Worm (Caenorhabditis elegans) whole organism, L2 larva: ENCODE data around the gene nhr-39.

Experiments used
- C34F6.9 ChIP-seq: fragments of 150-350 bp; optimal IDR thresholded peaks from 2 replicates; lab custom pipeline; 2014; ENCODE audit warnings: missing biosample characterization, missing genetic modification characterization
- R02D3.7 ChIP-seq: fragments of 150-350 bp; optimal IDR thresholded peaks from 2 replicates; lab custom pipeline; 2014; ENCODE audit warnings: missing biosample characterization, missing genetic modification characterization
- ZK546.5 ChIP-seq: sonication (generic microtip); optimal IDR thresholded peaks from 2 replicates; lab custom pipeline; 2017; ENCODE audit warnings: missing biosample characterization, missing genetic modification characterization
- aly-2 ChIP-seq: fragments of 150-350 bp; optimal IDR thresholded peaks from 2 replicates; lab custom pipeline; 2014; ENCODE audit warnings: missing biosample characterization, missing genetic modification characterization
- ama-1 ChIP-seq: fragments of 150-350 bp; optimal IDR thresholded peaks from 2 replicates; lab custom pipeline; 2018; ENCODE audit warnings: inconsistent platforms
- blmp-1 ChIP-seq: sonication (generic microtip); optimal IDR thresholded peaks from 2 replicates; lab custom pipeline; 2017; ENCODE audit warnings: missing genetic modification characterization, mild to moderate bottlenecking, missing compliant biosample characterization, antibody characterized with exemption, moderate library complexity; ENCODE audit not compliant: insufficient read depth
- ceh-82 ChIP-seq: fragments of 150-350 bp; optimal IDR thresholded peaks from 2 replicates; lab custom pipeline; 2014; ENCODE audit warnings: missing biosample characterization, missing genetic modification characterization
- dmd-4 ChIP-seq: sonication (generic microtip); optimal IDR thresholded peaks from 2 replicates; lab custom pipeline; 2017; ENCODE audit warnings: missing biosample characterization, missing genetic modification characterization
- egl-27 ChIP-seq: sonication (generic microtip); optimal IDR thresholded peaks from 3 replicates; lab custom pipeline; 2017; ENCODE audit warnings: missing biosample characterization, missing genetic modification reagents, missing genetic modification characterization
- elt-3 ChIP-seq: sonication (generic microtip); optimal IDR thresholded peaks from 2 replicates; lab custom pipeline; 2017; ENCODE audit warnings: missing biosample characterization, missing genetic modification characterization
- lin-13 ChIP-seq: fragments of 150-350 bp; optimal IDR thresholded peaks from 2 replicates; lab custom pipeline; 2014; ENCODE audit warnings: missing biosample characterization, missing genetic modification reagents, missing genetic modification characterization
- lin-39 ChIP-seq: fragments of 150-350 bp; optimal IDR thresholded peaks from 2 replicates; lab custom pipeline; 2014; ENCODE audit warnings: missing biosample characterization, missing genetic modification reagents, missing genetic modification characterization
- mab-5 ChIP-seq: fragments of 150-350 bp; optimal IDR thresholded peaks from 2 replicates; lab custom pipeline; 2014; ENCODE audit warnings: missing biosample characterization, missing genetic modification characterization
- mbf-1 ChIP-seq: sonication (generic microtip); optimal IDR thresholded peaks from 2 replicates; lab custom pipeline; 2017; ENCODE audit warnings: missing biosample characterization, missing genetic modification characterization
- nhr-10 ChIP-seq: sonication (generic microtip); optimal IDR thresholded peaks from 2 replicates; lab custom pipeline; 2017; ENCODE audit warnings: missing biosample characterization, missing genetic modification characterization
- nhr-12 ChIP-seq: fragments of 150-350 bp; optimal IDR thresholded peaks from 2 replicates; lab custom pipeline; 2014; ENCODE audit warnings: missing biosample characterization, missing genetic modification characterization
- nhr-25 ChIP-seq: fragments of 150-350 bp; sonication (generic microtip); optimal IDR thresholded peaks from 3 replicates; lab custom pipeline; 2014; ENCODE audit warnings: missing biosample characterization, missing genetic modification characterization
- nhr-6 ChIP-seq: fragments of 150-350 bp; optimal IDR thresholded peaks from 2 replicates; lab custom pipeline; 2014; ENCODE audit warnings: missing biosample characterization, missing genetic modification characterization
- nhr-77 ChIP-seq: fragments of 150-350 bp; optimal IDR thresholded peaks from 2 replicates; lab custom pipeline; 2014; ENCODE audit warnings: missing biosample characterization, missing genetic modification characterization
- sem-4 ChIP-seq: fragments of 150-350 bp; optimal IDR thresholded peaks from 2 replicates; lab custom pipeline; 2014; ENCODE audit warnings: missing biosample characterization, missing genetic modification reagents, missing genetic modification characterization
- skn-1 ChIP-seq: sonication (generic microtip); optimal IDR thresholded peaks from 2 replicates; lab custom pipeline; 2017; ENCODE audit warnings: missing biosample characterization, missing genetic modification characterization
- unc-39 ChIP-seq: fragments of 150-350 bp; optimal IDR thresholded peaks from 2 replicates; lab custom pipeline; 2014; ENCODE audit warnings: missing biosample characterization, missing genetic modification characterization
- unc-55 ChIP-seq: fragments of 150-350 bp; sonication (generic microtip); optimal IDR thresholded peaks from 3 replicates; lab custom pipeline; 2014; ENCODE audit warnings: missing biosample characterization, missing genetic modification reagents, missing genetic modification characterization
- ztf-4 ChIP-seq: fragments of 150-350 bp; optimal IDR thresholded peaks from 2 replicates; lab custom pipeline; 2014; ENCODE audit warnings: missing biosample characterization, missing genetic modification characterization

nhr-39 gene

DNA sequence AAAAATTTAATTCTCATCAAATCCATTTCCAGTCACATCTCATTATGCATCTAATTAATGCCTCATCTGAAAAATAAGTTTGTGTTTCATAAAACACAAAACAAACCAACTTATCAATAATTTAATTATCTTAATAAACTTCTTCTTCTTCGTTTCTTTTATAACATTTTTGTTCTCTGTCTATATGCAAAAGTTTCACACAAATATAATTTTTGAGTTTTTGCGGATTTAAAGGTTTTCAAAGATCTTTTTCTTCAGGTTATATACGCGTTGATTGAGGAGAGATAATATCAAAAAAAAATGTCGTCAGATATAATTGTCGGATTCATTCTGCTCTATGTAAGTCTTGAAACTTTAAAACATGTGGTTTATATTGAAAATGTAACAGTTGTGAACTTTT, 46.6 kb downstream of the nhr-39 start, which contains the start of gene srx-47:
Gene srx-47 (plus strand): TSS at position 301 of the 400 bp plus-strand sequence.
- TF ChIP-seq lin-39, result no peak
- TF ChIP-seq mbf-1 (tag; lab: Kevin White, UChicago), result no peak
- TF ChIP-seq nhr-10 (tag; lab: Kevin White, UChicago), result no peak
- TF ChIP-seq sem-4, result no peak
- no peak for TF ChIP-seq mab-5
- TF ChIP-seq lin-13 (GFP tag; lab: Kevin White, UChicago), result no peak
- TF ChIP-seq nhr-12, result no peak
- TF ChIP-seq R02D3.7, result no peak
- TF ChIP-seq skn-1 (tag; lab: Kevin White, UChicago), result no peak
- TF ChIP-seq dmd-4, result no peak
- no peak for TF ChIP-seq aly-2 (tag; lab: Kevin White, UChicago)
- TF ChIP-seq elt-3, result no peak
- no peak for TF ChIP-seq nhr-77

DNA sequence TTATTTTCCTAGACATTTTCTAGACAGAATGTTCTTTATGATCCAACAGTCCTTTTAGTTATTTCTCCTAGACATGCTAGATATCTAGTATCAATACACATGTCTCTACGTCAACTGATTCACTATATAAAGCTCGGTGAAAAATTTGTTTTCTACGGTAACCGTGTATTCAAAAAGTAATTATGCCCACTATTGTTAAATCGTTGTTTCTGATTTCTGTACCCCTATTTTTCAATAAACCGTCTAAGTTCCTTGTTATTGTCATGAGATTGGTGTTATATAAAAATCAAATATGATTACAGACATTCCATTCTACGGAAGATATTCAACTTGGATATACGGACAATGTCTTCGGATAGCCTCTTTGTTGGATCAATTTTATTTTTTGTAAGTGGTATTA, 49.8 kb downstream of the nhr-39 start, which contains the start of gene srx-46:
Gene srx-46 (plus strand): TSS at position 301 of the 400 bp plus-strand sequence.
- TF ChIP-seq nhr-25 (tag; lab: Kevin White, UChicago), result no peak
- TF ChIP-seq dmd-4, result no peak
- TF ChIP-seq C34F6.9 (tag; lab: Kevin White, UChicago), result no peak
- no peak for TF ChIP-seq ceh-82
- no peak for TF ChIP-seq ama-1 (lab: Kevin White, UChicago)
- TF ChIP-seq blmp-1, result no peak
- TF ChIP-seq elt-3, result no peak
- no peak for TF ChIP-seq unc-55 (GFP tag; lab: Kevin White, UChicago)
- no peak for TF ChIP-seq ztf-4 (tag; lab: Kevin White, UChicago)
- no peak for TF ChIP-seq nhr-6
- no peak for TF ChIP-seq aly-2 (tag; lab: Kevin White, UChicago)
- no peak for TF ChIP-seq skn-1 (tag; lab: Kevin White, UChicago)
- no peak for TF ChIP-seq mab-5
- no peak for TF ChIP-seq egl-27 (tag; lab: Kevin White, UChicago)
- TF ChIP-seq unc-39, result no peak
- TF ChIP-seq ZK546.5, result no peak
- no peak for TF ChIP-seq mbf-1 (tag; lab: Kevin White, UChicago)
